Worm (Caenorhabditis elegans) whole organism, L1 larva: ENCODE measurements around the gene lin-13.

Experiments
- C04F5.9 ChIP-seq: sonication (generic microtip); optimal IDR thresholded peaks from 2 replicates; lab custom pipeline; 2016; ENCODE audit warnings: missing genetic modification characterization, missing compliant biosample characterization
- C16A3.4 ChIP-seq: fragments of 150-350 bp; optimal IDR thresholded peaks from 2 replicates; lab custom pipeline; 2014; ENCODE audit warnings: missing biosample characterization, missing genetic modification characterization
- C34B4.2 ChIP-seq: sonication (generic microtip); optimal IDR thresholded peaks from 2 replicates; lab custom pipeline; 2017; ENCODE audit warnings: mild to moderate bottlenecking, missing genetic modification characterization, missing compliant biosample characterization
- F16B12.6 ChIP-seq: fragments of 150-350 bp; optimal IDR thresholded peaks from 2 replicates; lab custom pipeline; 2014; ENCODE audit warnings: missing biosample characterization, missing genetic modification characterization
- Y116A8C.19 ChIP-seq: sonication (generic microtip); optimal IDR thresholded peaks from 2 replicates; lab custom pipeline; 2016; ENCODE audit warnings: missing compliant biosample characterization, missing genetic modification characterization, borderline replicate concordance
- ama-1 ChIP-seq: fragments of 150-350 bp; optimal IDR thresholded peaks from 2 replicates; lab custom pipeline; 2014
- ceh-8 ChIP-seq: fragments of 200-800 bp; sonication (Bioruptor generic); optimal IDR thresholded peaks from 2 replicates; lab custom pipeline; 2018; ENCODE audit warnings: mild to moderate bottlenecking, missing genetic modification characterization, moderate library complexity, missing compliant biosample characterization
- ceh-88 ChIP-seq: fragments of 200-800 bp; sonication (Bioruptor generic); IDR thresholded peaks from 2 replicates; pipeline ENCODE4 v1.3.6; 2022; ENCODE audit warnings: missing genetic modification characterization, missing compliant biosample characterization
- ces-1 ChIP-seq: fragments of 150-350 bp; optimal IDR thresholded peaks from 2 replicates; lab custom pipeline; 2014; ENCODE audit warnings: missing biosample characterization, missing genetic modification reagents, missing genetic modification characterization
- dpl-1 ChIP-seq, 3 experiments: fragments of 150-350 bp in 2 of 3; sonication (generic microtip) in 1 of 3; optimal IDR thresholded peaks; 2 replicates each; lab custom pipeline; 2014 to 2017; ENCODE audit warnings: missing biosample characterization in 3 of 3, missing genetic modification characterization in 3 of 3, missing genetic modification reagents in 3 of 3
- dsc-1 ChIP-seq: sonication (generic microtip); optimal IDR thresholded peaks from 2 replicates; lab custom pipeline; 2016; ENCODE audit warnings: mild to moderate bottlenecking, missing genetic modification characterization, missing compliant biosample characterization
- efl-3 ChIP-seq: fragments of 200-800 bp; sonication (Bioruptor generic); optimal IDR thresholded peaks from 2 replicates; lab custom pipeline; 2018; ENCODE audit warnings: mild to moderate bottlenecking, missing genetic modification characterization, missing compliant biosample characterization
- egl-27 ChIP-seq, 2 experiments: fragments of 150-350 bp in 1 of 2; sonication (generic microtip); optimal IDR thresholded peaks; 3 replicates each; lab custom pipeline; 2017 to 2018; ENCODE audit warnings: missing biosample characterization in 2 of 2, missing genetic modification characterization in 2 of 2, missing genetic modification reagents in 2 of 2
- elt-2 ChIP-seq: sonication (generic microtip); optimal IDR thresholded peaks from 2 replicates; lab custom pipeline; 2016; ENCODE audit warnings: missing genetic modification characterization, mild to moderate bottlenecking, inconsistent platforms, missing compliant biosample characterization, missing genetic modification reagents
- ets-5 ChIP-seq: fragments of 200-800 bp; sonication (Bioruptor generic); IDR thresholded peaks from 2 replicates; pipeline ENCODE4 v1.3.6; 2022; ENCODE audit warnings: missing genetic modification characterization, missing compliant biosample characterization
- fkh-8 ChIP-seq: sonication (generic microtip); optimal IDR thresholded peaks from 2 replicates; lab custom pipeline; 2016; ENCODE audit warnings: mild to moderate bottlenecking, missing genetic modification characterization, missing compliant biosample characterization
- fos-1 ChIP-seq: fragments of 150-350 bp; optimal IDR thresholded peaks from 2 replicates; lab custom pipeline; 2014; ENCODE audit warnings: missing biosample characterization, missing genetic modification characterization
- grh-1 ChIP-seq: fragments of 200-800 bp; sonication (Bioruptor generic); IDR thresholded peaks from 2 replicates; pipeline ENCODE4 v1.3.6; 2022; ENCODE audit warnings: missing genetic modification reagents, missing genetic modification characterization, missing compliant biosample characterization
- hlh-17 ChIP-seq: fragments of 200-800 bp; sonication (Bioruptor generic); optimal IDR thresholded peaks from 2 replicates; lab custom pipeline; 2018; ENCODE audit warnings: missing genetic modification characterization, mild to moderate bottlenecking, missing compliant biosample characterization, moderate library complexity, borderline replicate concordance
- hpl-2 ChIP-seq: fragments of 150-350 bp; optimal IDR thresholded peaks from 2 replicates; lab custom pipeline; 2014; ENCODE audit warnings: missing biosample characterization, missing genetic modification reagents, missing genetic modification characterization
- irx-1 ChIP-seq: sonication (generic microtip); optimal IDR thresholded peaks from 2 replicates; lab custom pipeline; 2016; ENCODE audit warnings: missing genetic modification characterization, missing compliant biosample characterization
- jun-1 ChIP-seq: fragments of 150-350 bp; optimal IDR thresholded peaks from 2 replicates; lab custom pipeline; 2014; ENCODE audit warnings: missing biosample characterization, missing genetic modification reagents, missing genetic modification characterization
- lin-13 ChIP-seq: fragments of 150-350 bp; optimal IDR thresholded peaks from 2 replicates; lab custom pipeline; 2014; ENCODE audit warnings: missing biosample characterization, missing genetic modification reagents, missing genetic modification characterization
- lin-35 ChIP-seq, 2 experiments: fragments of 150-350 bp; optimal IDR thresholded peaks; 2 replicates each; lab custom pipeline; 2014; ENCODE audit warnings: missing biosample characterization in 2 of 2, missing genetic modification characterization in 2 of 2, missing genetic modification reagents in 2 of 2
- mab-9 ChIP-seq: fragments of 200-800 bp; sonication (Bioruptor generic); IDR thresholded peaks from 2 replicates; pipeline ENCODE4 v1.3.6; 2022; ENCODE audit warnings: missing genetic modification reagents, missing genetic modification characterization, missing compliant biosample characterization
- mdl-1 ChIP-seq, 2 experiments: fragments of 150-350 bp; optimal IDR thresholded peaks; 2 replicates each; lab custom pipeline; 2014 to 2017; ENCODE audit warnings: missing biosample characterization in 2 of 2, missing genetic modification characterization in 2 of 2, inconsistent platforms in 1 of 2
- mef-2 ChIP-seq: fragments of 150-350 bp; optimal IDR thresholded peaks from 2 replicates; lab custom pipeline; 2014; ENCODE audit warnings: missing biosample characterization, missing genetic modification characterization
- nhr-12 ChIP-seq: sonication (generic microtip); optimal IDR thresholded peaks from 2 replicates; lab custom pipeline; 2017; ENCODE audit warnings: missing biosample characterization, missing genetic modification characterization
- nhr-19 ChIP-seq: fragments of 200-800 bp; sonication (Bioruptor generic); conservative IDR thresholded peaks from 2 replicates; pipeline ENCODE4 v1.3.6; 2022; ENCODE audit warnings: missing genetic modification characterization, missing compliant biosample characterization
- nhr-28 ChIP-seq: fragments of 150-350 bp; optimal IDR thresholded peaks from 2 replicates; lab custom pipeline; 2014; ENCODE audit warnings: missing biosample characterization, missing genetic modification characterization
- nhr-47 ChIP-seq: sonication (generic microtip); optimal IDR thresholded peaks from 2 replicates; lab custom pipeline; 2016; ENCODE audit warnings: mild to moderate bottlenecking, missing genetic modification characterization, moderate library complexity, missing compliant biosample characterization
- nhr-71 ChIP-seq: sonication (generic microtip); optimal IDR thresholded peaks from 2 replicates; lab custom pipeline; 2016; ENCODE audit warnings: mild to moderate bottlenecking, missing genetic modification characterization, moderate library complexity, missing compliant biosample characterization
- nhr-77 ChIP-seq: fragments of 150-350 bp; optimal IDR thresholded peaks from 2 replicates; lab custom pipeline; 2014; ENCODE audit warnings: missing biosample characterization, missing genetic modification characterization
- nhr-85 ChIP-seq: sonication (generic microtip); peaks from one replicate; lab custom pipeline; 2016; ENCODE audit warnings: missing genetic modification characterization, inconsistent platforms, missing compliant biosample characterization
- nhr-90 ChIP-seq: sonication (generic microtip); optimal IDR thresholded peaks from 2 replicates; lab custom pipeline; 2016; ENCODE audit warnings: mild to moderate bottlenecking, missing genetic modification characterization, missing compliant biosample characterization; ENCODE audit not compliant: poor library complexity
- pag-3 ChIP-seq: sonication (generic microtip); optimal IDR thresholded peaks from 2 replicates; lab custom pipeline; 2017; ENCODE audit warnings: missing genetic modification characterization, mild to moderate bottlenecking, missing compliant biosample characterization, antibody characterized with exemption, borderline replicate concordance; ENCODE audit not compliant: insufficient read depth
- rnt-1 ChIP-seq: sonication (generic microtip); optimal IDR thresholded peaks from 2 replicates; lab custom pipeline; 2016; ENCODE audit warnings: mild to moderate bottlenecking, missing genetic modification characterization, moderate library complexity, missing compliant biosample characterization
- skn-1 ChIP-seq: fragments of 150-350 bp; optimal IDR thresholded peaks from 2 replicates; lab custom pipeline; 2014; ENCODE audit warnings: missing biosample characterization, missing genetic modification characterization
- snpc-4 ChIP-seq: fragments of 150-350 bp; optimal IDR thresholded peaks from 2 replicates; lab custom pipeline; 2014; ENCODE audit warnings: missing biosample characterization, missing genetic modification characterization
- snu-23 ChIP-seq: sonication (generic microtip); optimal IDR thresholded peaks from 2 replicates; lab custom pipeline; 2016; ENCODE audit warnings: missing genetic modification characterization, missing compliant biosample characterization
- sox-4 ChIP-seq: sonication (generic microtip); optimal IDR thresholded peaks from 2 replicates; lab custom pipeline; 2016; ENCODE audit warnings: missing genetic modification characterization, missing compliant biosample characterization
- sup-37 ChIP-seq: fragments of 200-800 bp; sonication (Bioruptor generic); optimal IDR thresholded peaks from 2 replicates; lab custom pipeline; 2018; ENCODE audit warnings: mild to moderate bottlenecking, missing genetic modification characterization, missing compliant biosample characterization
- swsn-7 ChIP-seq: sonication (generic microtip); optimal IDR thresholded peaks from 2 replicates; lab custom pipeline; 2016; ENCODE audit warnings: missing genetic modification characterization, missing compliant biosample characterization
- tbx-2 ChIP-seq: sonication (generic microtip); optimal IDR thresholded peaks from 2 replicates; lab custom pipeline; 2016; ENCODE audit warnings: missing genetic modification characterization, missing compliant biosample characterization
- tlp-1 ChIP-seq: fragments of 150-350 bp; optimal IDR thresholded peaks from 2 replicates; lab custom pipeline; 2014; ENCODE audit warnings: missing biosample characterization, missing genetic modification characterization
- unc-130 ChIP-seq: fragments of 150-350 bp; optimal IDR thresholded peaks from 2 replicates; lab custom pipeline; 2017; ENCODE audit warnings: missing biosample characterization, missing genetic modification characterization, inconsistent platforms
- unc-30 ChIP-seq: sonication (generic microtip); optimal IDR thresholded peaks from 2 replicates; lab custom pipeline; 2017; ENCODE audit warnings: missing biosample characterization, missing genetic modification characterization
- unc-98 ChIP-seq: fragments of 200-800 bp; sonication (Bioruptor generic); IDR thresholded peaks from 2 replicates; pipeline ENCODE4 v1.3.6; 2022; ENCODE audit warnings: missing genetic modification characterization, missing compliant biosample characterization
- vab-15 ChIP-seq: sonication (generic microtip); optimal IDR thresholded peaks from 2 replicates; lab custom pipeline; 2017; ENCODE audit warnings: missing genotype, mild to moderate bottlenecking, missing genetic modification characterization, missing compliant biosample characterization
- xbp-1 ChIP-seq: sonication (generic microtip); optimal IDR thresholded peaks from 2 replicates; lab custom pipeline; 2016; ENCODE audit warnings: missing genetic modification characterization, missing compliant biosample characterization
- ztf-4 ChIP-seq: fragments of 150-350 bp; optimal IDR thresholded peaks from 2 replicates; lab custom pipeline; 2014; ENCODE audit warnings: missing biosample characterization, missing genetic modification characterization

Gene lin-13

DNA sequence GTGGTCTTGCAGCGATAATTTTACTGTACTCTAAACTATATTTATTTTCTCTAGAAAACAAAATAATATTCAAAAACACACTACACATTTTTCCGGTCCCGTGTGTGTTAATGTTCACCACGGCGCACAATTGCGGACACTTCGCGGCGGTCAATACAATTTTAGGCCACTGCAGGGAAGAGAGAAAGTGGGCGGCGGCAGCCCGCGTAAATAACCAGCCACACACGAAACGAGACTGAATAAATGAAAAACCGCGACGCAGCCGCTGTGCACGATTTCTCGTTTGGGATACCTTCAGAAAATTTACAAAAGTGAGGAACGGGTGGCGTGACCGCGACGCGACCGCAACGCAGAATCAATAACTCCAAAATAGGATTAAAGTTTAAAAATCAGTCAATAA lies 1.7 kb upstream of the lin-13 start (continued):
- TF ChIP-seq nhr-90 (tag; lab: Kevin White, UChicago): no peak
- TF ChIP-seq C16A3.4 (tag; lab: Kevin White, UChicago): peak; percentile 43
- TF ChIP-seq irx-1 (tag; lab: Kevin White, UChicago): no peak

DNA sequence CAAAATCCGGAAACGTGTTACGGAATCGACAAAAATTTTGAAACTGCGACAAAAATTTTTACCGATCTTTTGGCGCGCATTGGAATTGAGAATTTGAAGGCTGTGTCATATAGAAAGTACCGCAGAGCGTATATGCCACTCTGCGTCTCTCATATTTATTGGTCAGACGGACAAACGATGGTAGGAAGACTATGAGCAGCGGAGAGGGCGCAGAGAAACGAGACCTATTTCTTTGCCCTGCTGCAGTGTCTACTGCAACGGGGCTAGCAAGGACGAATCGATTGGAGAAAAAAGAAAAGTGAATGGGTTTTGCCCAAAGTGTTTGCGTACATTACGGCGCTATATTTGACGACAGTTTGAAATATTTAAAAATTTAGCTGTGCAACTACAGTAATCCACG lies 775 bp upstream of the lin-13 start:
- TF ChIP-seq F16B12.6 (peak; percentile 76), unc-98 (GFP tag; lab: Robert Waterston, UW) (no peak), tbx-2 (peak; percentile 67), ama-1 (lab: Kevin White, UChicago) (no peak), ztf-4 (tag; lab: Kevin White, UChicago) (peak; percentile 66), ceh-8 (GFP tag; lab: Kevin White, UChicago) (no peak), C04F5.9 (tag; lab: Kevin White, UChicago) (no peak), nhr-85 (tag; lab: Kevin White, UChicago) (peak; percentile 79), nhr-71 (tag; lab: Kevin White, UChicago) (peak; percentile 89), rnt-1 (peak; percentile 82), Y116A8C.19 (tag; lab: Kevin White, UChicago) (no peak), egl-27 (tag; optimal IDR thresholded peaks at IDR 0.05; lab: Kevin White, UChicago) (no peak), dsc-1 (tag; lab: Kevin White, UChicago) (peak; percentile 69), C34B4.2 (tag; lab: Kevin White, UChicago) (no peak), ces-1 (GFP tag; lab: Kevin White, UChicago) (no peak), snu-23 (peak; percentile 83), C16A3.4 (tag; lab: Kevin White, UChicago) (peak; percentile 77), mab-9 (GFP tag; lab: Robert Waterston, UW) (peak; percentile 51; the same call in 1 of the 2 replicates), tlp-1 (tag; lab: Kevin White, UChicago) (no peak), fos-1 (tag; lab: Kevin White, UChicago) (peak; percentile 67), dpl-1 (GFP tag; optimal IDR thresholded peaks at IDR 0.05; lab: Kevin White, UChicago) (peak; percentile 74 to 76 (median 75)), efl-3 (no peak), swsn-7 (tag; lab: Kevin White, UChicago) (peak; percentile 83), ceh-88 (GFP tag; lab: Robert Waterston, UW) (peak; percentile 52; the same call in 1 of the 2 replicates), nhr-47 (tag; lab: Kevin White, UChicago) (peak; percentile 77), hpl-2 (GFP tag; lab: Kevin White, UChicago) (peak; percentile 80), pag-3 (tag; lab: Kevin White, UChicago) (no peak), sox-4 (tag; lab: Kevin White, UChicago) (no peak), hlh-17 (no peak), ets-5 (GFP tag; lab: Robert Waterston, UW) (no peak), fkh-8 (peak; percentile 77), xbp-1 (tag; lab: Kevin White, UChicago) (peak; percentile 71), nhr-28 (tag; lab: Kevin White, UChicago) (no peak), mdl-1 (tag; optimal IDR thresholded peaks at IDR 0.05; lab: Kevin White, UChicago) (peak in 1 of 2 experiments; percentile 65), mef-2 (tag; lab: Kevin White, UChicago) (peak; percentile 44), unc-30 (tag; lab: Kevin White, UChicago) (no peak), jun-1 (tag; lab: Kevin White, UChicago) (peak; percentile 54), unc-130 (peak; percentile 49), skn-1 (tag; lab: Kevin White, UChicago) (peak; percentile 1), nhr-19 (GFP tag; lab: Robert Waterston, UW) (peak; percentile 67), elt-2 (tag; lab: Kevin White, UChicago) (no peak), snpc-4 (tag; lab: Kevin White, UChicago) (peak; percentile 80), lin-13 (peak; percentile 100), nhr-12 (tag; lab: Kevin White, UChicago) (no peak), vab-15 (peak; percentile 14), lin-35 (GFP tag; optimal IDR thresholded peaks at IDR 0.05; lab: Kevin White, UChicago) (peak; percentile 73 to 91), nhr-77 (tag; lab: Kevin White, UChicago) (peak; percentile 65), grh-1 (peak; percentile 44), sup-37 (GFP tag; lab: Kevin White, UChicago) (no peak)
